Worm (Caenorhabditis elegans): ENCODE data around the gene F15E6.9.

- TF ChIP-seq F10B5.3 (tag; optimal IDR thresholded peaks at IDR 0.05) (no peak), fos-1 (tag; optimal IDR thresholded peaks at IDR 0.05) (no peak), ceh-44 (GFP tag; IDR thresholded peaks at IDR 0.05) (no peak), zip-2 (tag; optimal IDR thresholded peaks at IDR 0.05) (no peak), T20F7.1 (GFP tag; optimal IDR thresholded peaks at IDR 0.05) (no peak), nhr-102 (tag; optimal IDR thresholded peaks at IDR 0.05) (no peak), nhr-25 (tag; optimal IDR thresholded peaks at IDR 0.05; ENCODE audit: borderline replicate concordance, insufficient read depth) (no peak), lin-39 (tag; optimal IDR thresholded peaks at IDR 0.05) (no peak), F37D6.2 (tag; optimal IDR thresholded peaks at IDR 0.05) (no peak), mdl-1 (tag; optimal IDR thresholded peaks at IDR 0.05) (no peak)
Observed at ce11 chrIV:4284020-4284419, 14.9 kb downstream of the F15E6.9 start, which contains the start of gene F15E6.6.

Measured in whole organism, L4 larva.